Worm (Caenorhabditis elegans) whole organism, early embryonic: Measurements from ENCODE around the gene dyf-4.

Source experiments
- B0310.2 ChIP-seq: sonication (generic microtip); optimal IDR thresholded peaks from 2 replicates; lab custom pipeline; 2016; ENCODE audit warnings: mild to moderate bottlenecking, missing genetic modification characterization, missing compliant biosample characterization
- F13C5.2 ChIP-seq: sonication (generic microtip); optimal IDR thresholded peaks from 2 replicates; lab custom pipeline; 2017; ENCODE audit warnings: mild to moderate bottlenecking, missing genetic modification characterization, inconsistent platforms, missing compliant biosample characterization
- aly-1 ChIP-seq: sonication (generic microtip); optimal IDR thresholded peaks from 2 replicates; lab custom pipeline; 2016; ENCODE audit warnings: missing genetic modification characterization, missing compliant biosample characterization
- ama-1 ChIP-seq: fragments of 150-350 bp; optimal IDR thresholded peaks from 2 replicates; lab custom pipeline; 2014
- ceh-13 ChIP-seq: fragments of 200-800 bp; sonication (Bioruptor generic); optimal IDR thresholded peaks from 2 replicates; lab custom pipeline; 2018; ENCODE audit warnings: mild to moderate bottlenecking, missing genetic modification characterization, missing compliant biosample characterization
- ceh-36 ChIP-seq: sonication (generic microtip); optimal IDR thresholded peaks from 2 replicates; lab custom pipeline; 2016; ENCODE audit warnings: missing genetic modification characterization, inconsistent platforms, missing compliant biosample characterization
- ets-7 ChIP-seq: sonication (generic microtip); optimal IDR thresholded peaks from 2 replicates; lab custom pipeline; 2016; ENCODE audit warnings: missing genotype, missing genetic modification characterization, missing compliant biosample characterization
- flt-1 ChIP-seq: fragments of 200-800 bp; sonication (Bioruptor generic); IDR thresholded peaks from 2 replicates; pipeline ENCODE4 v1.3.6; 2022; ENCODE audit warnings: missing genetic modification characterization, missing compliant biosample characterization
- hmbx-1 ChIP-seq: sonication (generic microtip); optimal IDR thresholded peaks from 2 replicates; lab custom pipeline; 2016; ENCODE audit warnings: mild to moderate bottlenecking, missing genetic modification characterization, missing compliant biosample characterization
- hmg-4 ChIP-seq: fragments of 200-800 bp; sonication (Bioruptor generic); optimal IDR thresholded peaks from 2 replicates; lab custom pipeline; 2018; ENCODE audit warnings: mild to moderate bottlenecking, missing genetic modification characterization, missing compliant biosample characterization
- hnd-1 ChIP-seq: sonication (generic microtip); optimal IDR thresholded peaks from 2 replicates; lab custom pipeline; 2016; ENCODE audit warnings: missing genetic modification characterization, missing compliant biosample characterization
- pes-1 ChIP-seq: fragments of 200-800 bp; sonication (Bioruptor generic); IDR thresholded peaks from 2 replicates; pipeline ENCODE4 v1.3.6; 2022; ENCODE audit warnings: missing genetic modification reagents, missing genetic modification characterization, missing compliant biosample characterization
- scrt-1 ChIP-seq: fragments of 200-800 bp; sonication (Bioruptor generic); IDR thresholded peaks from 2 replicates; pipeline ENCODE4 v1.3.6; 2022; ENCODE audit warnings: missing genetic modification characterization, missing compliant biosample characterization
- sea-1 ChIP-seq: fragments of 200-800 bp; sonication (Bioruptor generic); conservative IDR thresholded peaks from 2 replicates; pipeline ENCODE4 v1.3.6; 2022; ENCODE audit warnings: missing genetic modification characterization, missing compliant biosample characterization
- tbx-11 ChIP-seq: fragments of 200-800 bp; sonication (Bioruptor generic); IDR thresholded peaks from 2 replicates; pipeline ENCODE4 v1.3.6; 2022; ENCODE audit warnings: missing genetic modification characterization, missing compliant biosample characterization
- tbx-37 ChIP-seq: fragments of 200-800 bp; sonication (Bioruptor generic); conservative IDR thresholded peaks from 2 replicates; pipeline ENCODE4 v1.3.6; 2022; ENCODE audit warnings: missing genetic modification reagents, missing genetic modification characterization, missing compliant biosample characterization
- tra-4 ChIP-seq: sonication (generic microtip); optimal IDR thresholded peaks from 2 replicates; lab custom pipeline; 2017; ENCODE audit warnings: missing genetic modification characterization, missing compliant biosample characterization

dyf-4 gene

DNA sequence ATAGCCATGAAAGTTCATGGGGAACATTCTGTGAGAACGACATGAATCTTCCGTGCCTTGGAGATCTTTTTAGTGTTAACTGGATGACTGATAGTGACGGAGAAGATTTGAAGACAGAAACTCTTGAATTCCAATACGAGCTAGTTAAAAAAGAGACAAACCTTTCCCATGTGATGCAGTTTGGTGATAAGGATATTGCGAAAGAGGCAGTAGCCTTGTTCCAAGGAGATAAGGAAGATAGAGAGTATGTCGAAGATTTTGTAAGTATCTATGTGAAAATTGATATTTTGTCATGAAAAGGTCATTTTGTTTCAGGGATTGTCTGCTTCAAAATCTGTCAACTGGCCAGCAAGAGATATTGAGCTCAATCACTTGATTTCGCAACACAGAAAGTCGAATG lies 11.6 kb downstream of the dyf-4 start:
- no peak for TF ChIP-seq pes-1 (GFP tag; lab: Robert Waterston, UW)
- TF ChIP-seq ama-1 (lab: Kevin White, UChicago) = no peak
- no peak for TF ChIP-seq flt-1 (GFP tag; lab: Robert Waterston, UW)
- no peak for TF ChIP-seq hmbx-1 (tag; lab: Kevin White, UChicago)
- no peak for TF ChIP-seq ets-7
- TF ChIP-seq B0310.2 (tag; lab: Kevin White, UChicago) = no peak
- no peak for TF ChIP-seq tra-4
- TF ChIP-seq F13C5.2 (tag; lab: Kevin White, UChicago) = no peak
- TF ChIP-seq ceh-36 = no peak
- TF ChIP-seq tbx-37 (GFP tag; lab: Robert Waterston, UW) = no peak
- no peak for TF ChIP-seq hnd-1 (tag; lab: Kevin White, UChicago)
- no peak for TF ChIP-seq sea-1 (GFP tag; lab: Robert Waterston, UW)
- TF ChIP-seq ceh-13 = no peak
- no peak for TF ChIP-seq aly-1
- no peak for TF ChIP-seq scrt-1 (GFP tag; lab: Robert Waterston, UW)
- no peak for TF ChIP-seq hmg-4 (GFP tag; lab: Kevin White, UChicago)
- no peak for TF ChIP-seq tbx-11 (GFP tag; lab: Robert Waterston, UW)

DNA sequence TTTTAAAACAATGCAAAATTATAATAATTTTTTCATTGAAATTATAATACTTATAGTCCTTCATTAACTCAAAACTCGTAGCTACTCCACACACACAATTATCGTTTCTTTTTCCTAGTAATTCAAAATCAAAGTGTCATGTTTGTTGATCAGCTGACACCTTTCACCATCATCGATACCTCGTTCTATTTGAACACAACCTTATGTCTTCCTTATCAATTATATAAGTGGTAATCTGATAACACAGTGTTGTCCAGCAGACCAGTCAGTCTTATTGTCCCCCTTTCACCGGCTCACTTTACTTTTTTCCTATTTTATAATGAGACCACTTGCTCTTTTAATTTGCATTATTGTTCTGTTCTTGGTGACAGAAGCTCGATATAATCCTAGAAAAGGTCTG lies 12.8 kb downstream of the dyf-4 start, which contains the start of the genes T28H10.2 and lgmn-1:
Gene T28H10.2 (minus strand): TSS at position 177 of the 400 bp plus-strand sequence.
Gene lgmn-1 (plus strand): TSS at position 284 of the 400 bp plus-strand sequence.
- TF ChIP-seq tbx-11 (GFP tag; lab: Robert Waterston, UW) (no peak), F13C5.2 (tag; lab: Kevin White, UChicago) (no peak), flt-1 (GFP tag; lab: Robert Waterston, UW) (no peak), scrt-1 (GFP tag; lab: Robert Waterston, UW) (no peak), sea-1 (GFP tag; lab: Robert Waterston, UW) (no peak), pes-1 (GFP tag; lab: Robert Waterston, UW) (no peak), hnd-1 (tag; lab: Kevin White, UChicago) (no peak), hmbx-1 (tag; lab: Kevin White, UChicago) (no peak), aly-1 (no peak), B0310.2 (tag; lab: Kevin White, UChicago) (no peak), tra-4 (no peak), ceh-13 (no peak), ets-7 (no peak), hmg-4 (GFP tag; lab: Kevin White, UChicago) (no peak)

DNA sequence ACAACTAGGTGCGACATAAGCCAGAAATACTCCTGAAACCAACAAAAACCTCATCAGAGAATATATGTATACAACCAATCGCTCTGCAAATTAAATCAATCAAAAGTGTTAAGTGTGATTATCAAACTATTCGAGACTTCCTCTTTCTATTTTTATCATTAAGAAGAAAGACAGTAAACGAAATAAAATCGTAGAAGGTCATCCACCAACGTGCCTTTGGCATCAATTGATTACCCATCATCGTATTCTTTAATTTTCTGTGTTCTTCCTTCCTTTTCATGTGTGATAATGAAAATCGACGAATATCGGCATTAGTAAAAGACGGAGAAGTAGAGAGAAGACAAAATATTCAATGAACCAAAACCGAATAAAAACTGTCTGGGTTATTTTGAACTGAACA lies 13.6 kb downstream of the dyf-4 start:
- TF ChIP-seq ama-1 (lab: Kevin White, UChicago) = no peak

DNA sequence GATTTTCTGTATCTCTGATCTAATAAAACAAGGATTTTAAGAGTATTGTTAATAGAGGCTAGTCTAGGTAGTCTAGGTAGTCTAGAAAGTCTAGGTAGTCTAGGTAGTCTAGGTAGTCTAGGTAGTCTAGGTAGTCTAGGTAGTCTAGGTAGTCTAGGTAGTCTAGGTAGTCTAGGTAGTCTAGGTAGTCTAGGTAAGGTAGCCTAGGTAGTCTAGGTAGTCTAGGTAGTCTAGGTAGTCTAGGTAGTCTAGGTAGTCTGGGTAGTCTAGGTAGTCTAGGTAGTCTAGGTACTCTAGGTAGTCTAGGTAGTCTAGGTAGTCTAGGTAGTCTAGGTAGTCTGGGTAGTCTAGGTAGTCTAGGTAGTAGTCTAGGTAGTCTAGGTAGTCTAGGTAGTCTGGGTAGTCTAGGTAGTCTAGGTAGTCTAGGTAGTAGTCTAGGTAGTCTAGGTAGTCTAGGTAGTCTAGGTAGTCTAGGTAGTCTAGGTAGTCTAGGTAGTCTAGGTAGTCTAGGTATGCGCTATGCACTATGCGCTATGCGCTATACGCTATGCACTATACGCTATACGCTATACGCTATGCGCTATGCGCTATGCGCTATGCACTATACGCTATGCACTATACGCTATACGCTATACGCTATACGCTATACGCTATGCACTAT lies 15.5 kb downstream of the dyf-4 start:
- TF ChIP-seq hnd-1 (tag; lab: Kevin White, UChicago) (peak; percentile 66), ceh-36 (peak; percentile 48)

DNA sequence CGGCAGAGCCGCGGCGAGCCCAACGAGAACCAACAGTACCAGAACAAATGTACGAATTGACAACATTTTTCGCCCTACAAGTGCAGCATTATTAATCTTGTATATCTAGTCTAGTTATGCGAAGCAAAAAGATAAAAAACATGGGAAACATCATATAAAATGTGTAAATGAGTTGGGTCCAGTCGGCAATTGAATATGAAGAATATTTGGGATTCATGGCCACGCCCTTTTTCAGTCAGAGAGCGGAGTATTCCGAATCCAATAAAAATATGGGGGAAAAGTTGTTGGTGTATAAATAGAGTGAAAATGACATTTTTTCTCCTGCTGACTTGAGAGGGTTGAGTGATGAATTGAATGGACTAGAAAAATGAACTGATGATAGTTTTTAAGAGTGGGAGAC lies 19.4 kb downstream of the dyf-4 start, which contains the start of gene nlp-46:
Gene nlp-46 (minus strand): TSS at position 101 of the 400 bp plus-strand sequence.
- TF ChIP-seq pes-1 (GFP tag; lab: Robert Waterston, UW) = no peak
- TF ChIP-seq tbx-37 (GFP tag; lab: Robert Waterston, UW) = no peak
- TF ChIP-seq ceh-36 = no peak
- TF ChIP-seq flt-1 (GFP tag; lab: Robert Waterston, UW) = no peak
- TF ChIP-seq F13C5.2 (tag; lab: Kevin White, UChicago) = no peak
- TF ChIP-seq tra-4 = no peak
- TF ChIP-seq B0310.2 (tag; lab: Kevin White, UChicago) = no peak
- no peak for TF ChIP-seq hmg-4 (GFP tag; lab: Kevin White, UChicago)
- no peak for TF ChIP-seq hnd-1 (tag; lab: Kevin White, UChicago)
- no peak for TF ChIP-seq tbx-11 (GFP tag; lab: Robert Waterston, UW)
- no peak for TF ChIP-seq sea-1 (GFP tag; lab: Robert Waterston, UW)

DNA sequence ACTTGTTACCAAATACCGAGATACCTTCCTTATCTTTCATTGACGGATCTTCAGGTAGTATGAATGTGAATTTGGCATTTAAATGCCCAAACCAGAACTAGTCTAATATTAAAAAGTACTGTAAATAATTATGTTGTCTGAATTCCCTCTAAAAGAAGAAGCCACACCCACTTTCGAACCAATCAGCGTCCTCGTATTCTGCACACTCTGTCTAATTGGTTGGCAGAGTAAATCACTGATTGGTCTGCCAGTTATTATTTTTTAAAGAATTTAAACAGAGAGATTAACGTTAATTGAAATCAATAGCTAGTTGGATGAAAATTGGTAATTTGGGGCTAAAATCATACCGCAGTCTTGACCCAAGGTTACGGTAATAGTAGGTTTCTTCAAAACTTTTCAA lies 19.8 kb downstream of the dyf-4 start:
- no peak for TF ChIP-seq hnd-1 (tag; lab: Kevin White, UChicago)
- TF ChIP-seq ceh-13 = no peak
- no peak for TF ChIP-seq scrt-1 (GFP tag; lab: Robert Waterston, UW)
- no peak for TF ChIP-seq sea-1 (GFP tag; lab: Robert Waterston, UW)
- TF ChIP-seq tbx-37 (GFP tag; lab: Robert Waterston, UW) = no peak
- TF ChIP-seq hmbx-1 (tag; lab: Kevin White, UChicago) = no peak
- no peak for TF ChIP-seq hmg-4 (GFP tag; lab: Kevin White, UChicago)
- no peak for TF ChIP-seq B0310.2 (tag; lab: Kevin White, UChicago)
- no peak for TF ChIP-seq ets-7
- TF ChIP-seq flt-1 (GFP tag; lab: Robert Waterston, UW) = no peak
- no peak for TF ChIP-seq F13C5.2 (tag; lab: Kevin White, UChicago)
- no peak for TF ChIP-seq ama-1 (lab: Kevin White, UChicago)
- TF ChIP-seq tbx-11 (GFP tag; lab: Robert Waterston, UW) = no peak
- TF ChIP-seq ceh-36 = no peak
- TF ChIP-seq pes-1 (GFP tag; lab: Robert Waterston, UW) = no peak
- no peak for TF ChIP-seq aly-1

DNA sequence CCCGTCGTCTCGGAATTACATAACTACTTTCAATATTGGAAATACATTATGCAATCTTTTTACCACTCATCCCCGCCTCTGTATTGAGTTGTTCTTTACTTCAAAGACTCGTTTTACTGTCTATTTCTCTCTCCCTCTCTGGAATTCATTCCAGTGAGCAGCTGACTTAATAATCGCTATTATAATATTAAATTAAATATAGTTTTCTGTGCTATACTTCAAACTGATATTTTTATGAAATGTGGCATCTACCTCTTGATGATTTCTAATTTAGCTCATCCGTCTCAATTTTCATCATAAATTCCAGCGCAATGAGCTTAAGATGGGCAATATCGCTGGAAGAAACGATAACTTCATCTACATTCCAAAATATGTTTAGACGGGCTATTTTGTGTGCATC lies 22.0 kb downstream of the dyf-4 start, which contains the start of gene T28H10.1:
Gene T28H10.1 (plus strand): TSS at position 301 of the 400 bp plus-strand sequence.
- no peak for TF ChIP-seq scrt-1 (GFP tag; lab: Robert Waterston, UW)
- no peak for TF ChIP-seq pes-1 (GFP tag; lab: Robert Waterston, UW)
- TF ChIP-seq B0310.2 (tag; lab: Kevin White, UChicago) = no peak
- no peak for TF ChIP-seq F13C5.2 (tag; lab: Kevin White, UChicago)
- TF ChIP-seq tra-4 = no peak
- no peak for TF ChIP-seq hmbx-1 (tag; lab: Kevin White, UChicago)
- TF ChIP-seq ets-7 = no peak
- TF ChIP-seq flt-1 (GFP tag; lab: Robert Waterston, UW) = no peak
- no peak for TF ChIP-seq aly-1
- no peak for TF ChIP-seq tbx-11 (GFP tag; lab: Robert Waterston, UW)
- no peak for TF ChIP-seq hmg-4 (GFP tag; lab: Kevin White, UChicago)
